Worm (Caenorhabditis elegans): ENCODE data around the gene F45G2.9.
A peak's percentile ranks its signal among the peaks of the same experiment; 100 is the strongest.

The F45G2.9 gene

ce11 chrIII:13462965-13463783 lies 26.4 kb upstream of the F45G2.9 start, which contains the start of gene ant-1.1:
TSS of gene ant-1.1 (plus strand) at chrIII:13463163.
- TF ChIP-seq crh-2 (tag; optimal IDR thresholded peaks at IDR 0.05) = peak; percentile 94
- peak; percentile 99 for TF ChIP-seq lsy-2 (tag; optimal IDR thresholded peaks at IDR 0.05)
- peak; percentile 95 for TF ChIP-seq ceh-16 (tag; optimal IDR thresholded peaks at IDR 0.05)
- TF ChIP-seq fos-1 (tag; optimal IDR thresholded peaks at IDR 0.05) = peak; percentile 52
- TF ChIP-seq skn-1 (tag; optimal IDR thresholded peaks at IDR 0.05) = no peak
- TF ChIP-seq nhr-25 (tag; optimal IDR thresholded peaks at IDR 0.05) = peak; percentile 95
- no peak for TF ChIP-seq elt-3 (tag; optimal IDR thresholded peaks at IDR 0.05)
- no peak for TF ChIP-seq lin-39 (tag; optimal IDR thresholded peaks at IDR 0.05)
- TF ChIP-seq sma-3 (GFP tag; optimal IDR thresholded peaks at IDR 0.05) = peak; percentile 98
- peak; percentile 89 for TF ChIP-seq C34F6.9 (tag; optimal IDR thresholded peaks at IDR 0.05)
- peak; percentile 36 for TF ChIP-seq nhr-77 (tag; optimal IDR thresholded peaks at IDR 0.05)
- peak; percentile 99 for TF ChIP-seq ZK546.5 (tag; optimal IDR thresholded peaks at IDR 0.05)
- TF ChIP-seq unc-39 (tag; optimal IDR thresholded peaks at IDR 0.05) = no peak
- no peak for TF ChIP-seq elt-1 (tag; optimal IDR thresholded peaks at IDR 0.05)
- peak; percentile 66 for TF ChIP-seq unc-62 (GFP tag; optimal IDR thresholded peaks at IDR 0.05)
- TF ChIP-seq mbf-1 (tag; optimal IDR thresholded peaks at IDR 0.05) = no peak
- TF ChIP-seq egl-27 (tag; optimal IDR thresholded peaks at IDR 0.05) = peak; percentile 62
- TF ChIP-seq ztf-4 (tag; optimal IDR thresholded peaks at IDR 0.05) = peak; percentile 90
- peak; percentile 93 for TF ChIP-seq nhr-21 (tag; optimal IDR thresholded peaks at IDR 0.05)
- peak; percentile 97 for TF ChIP-seq lin-11 (tag; optimal IDR thresholded peaks at IDR 0.05)
- peak; percentile 88 for TF ChIP-seq ceh-82 (tag; optimal IDR thresholded peaks at IDR 0.05)
- TF ChIP-seq snpc-4 (tag; optimal IDR thresholded peaks at IDR 0.05) = peak; percentile 81
- peak; percentile 90 for TF ChIP-seq sem-4 (tag; optimal IDR thresholded peaks at IDR 0.05)
- no peak for TF ChIP-seq nhr-11 (tag; optimal IDR thresholded peaks at IDR 0.05)
- no peak for TF ChIP-seq alr-1 (tag; optimal IDR thresholded peaks at IDR 0.05)
- TF ChIP-seq zag-1 (tag; optimal IDR thresholded peaks at IDR 0.05) = peak; percentile 85
- TF ChIP-seq blmp-1 (tag; optimal IDR thresholded peaks at IDR 0.05; ENCODE audit: insufficient read depth) = peak; percentile 68
- TF ChIP-seq ama-1 (optimal IDR thresholded peaks at IDR 0.05) = peak; percentile 92
- peak; percentile 97 for TF ChIP-seq gmeb-1 (tag; optimal IDR thresholded peaks at IDR 0.05)
- TF ChIP-seq ztf-1 (GFP tag; conservative IDR thresholded peaks at IDR 0.05) = no peak
- TF ChIP-seq peb-1 (tag; optimal IDR thresholded peaks at IDR 0.05) = no peak
- TF ChIP-seq mab-5 (tag; optimal IDR thresholded peaks at IDR 0.05) = peak; percentile 93
- peak; percentile 97 for TF ChIP-seq unc-55 (GFP tag; optimal IDR thresholded peaks at IDR 0.05)
- TF ChIP-seq F13H6.1 (tag; optimal IDR thresholded peaks at IDR 0.05) = peak; percentile 92
- TF ChIP-seq nhr-10 (tag; optimal IDR thresholded peaks at IDR 0.05) = peak; percentile 44
- peak; percentile 91 for TF ChIP-seq sma-9 (GFP tag; optimal IDR thresholded peaks at IDR 0.05)
- TF ChIP-seq sma-9 (tag; optimal IDR thresholded peaks at IDR 0.05) = no peak
- peak; percentile 96 for TF ChIP-seq lin-13 (GFP tag; optimal IDR thresholded peaks at IDR 0.05)
- TF ChIP-seq Y55F3AM.14 (GFP tag; optimal IDR thresholded peaks at IDR 0.05) = peak; percentile 86
- peak in 1 of 2 experiments; percentile 30 for TF ChIP-seq mdl-1 (tag; optimal IDR thresholded peaks at IDR 0.05)
- TF ChIP-seq nhr-23 (tag; optimal IDR thresholded peaks at IDR 0.05) = no peak
- no peak for TF ChIP-seq aly-2 (tag; optimal IDR thresholded peaks at IDR 0.05)
- TF ChIP-seq R02D3.7 (tag; optimal IDR thresholded peaks at IDR 0.05) = no peak
- no peak for TF ChIP-seq nhr-12 (tag; optimal IDR thresholded peaks at IDR 0.05)
- TF ChIP-seq ztf-11 (tag; optimal IDR thresholded peaks at IDR 0.05) = no peak
- TF ChIP-seq nhr-6 (tag; optimal IDR thresholded peaks at IDR 0.05) = peak; percentile 81
- peak; percentile 46 for TF ChIP-seq nhr-237 (tag; optimal IDR thresholded peaks at IDR 0.05)
- TF ChIP-seq dmd-4 (tag; optimal IDR thresholded peaks at IDR 0.05) = no peak
- TF ChIP-seq nhr-129 (tag; optimal IDR thresholded peaks at IDR 0.05) = peak; percentile 91
